Worm (Caenorhabditis elegans): ENCODE measurements around the gene Y66D12A.24.

Gene Y66D12A.24

ce11 chrIII:11534624-11535079 lies 38.0 kb downstream of the Y66D12A.24 start, which contains the start of gene nrps-1:
TSS of gene nrps-1 (plus strand) at chrIII:11534674.
- TF ChIP-seq cog-1 (tag; optimal IDR thresholded peaks at IDR 0.05) (no peak), med-1 (GFP tag; optimal IDR thresholded peaks at IDR 0.05; ENCODE audit: insufficient read depth) (no peak), tab-1 (GFP tag; IDR thresholded peaks at IDR 0.05) (no peak), flt-1 (GFP tag; IDR thresholded peaks at IDR 0.05) (no peak), T22C8.4 (GFP tag; IDR thresholded peaks at IDR 0.05) (no peak), ztf-23 (GFP tag; IDR thresholded peaks at IDR 0.05) (no peak)

ce11 chrIII:11535453-11535852 lies 38.8 kb downstream of the Y66D12A.24 start:
- TF ChIP-seq klf-2 (GFP tag; conservative IDR thresholded peaks at IDR 0.05) (no peak), T22C8.4 (GFP tag; IDR thresholded peaks at IDR 0.05) (peak; percentile 61; the same call in 1 of the 2 replicates), cog-1 (tag; optimal IDR thresholded peaks at IDR 0.05) (no peak), ztf-29 (GFP tag; IDR thresholded peaks at IDR 0.05) (no peak)

DNA sequence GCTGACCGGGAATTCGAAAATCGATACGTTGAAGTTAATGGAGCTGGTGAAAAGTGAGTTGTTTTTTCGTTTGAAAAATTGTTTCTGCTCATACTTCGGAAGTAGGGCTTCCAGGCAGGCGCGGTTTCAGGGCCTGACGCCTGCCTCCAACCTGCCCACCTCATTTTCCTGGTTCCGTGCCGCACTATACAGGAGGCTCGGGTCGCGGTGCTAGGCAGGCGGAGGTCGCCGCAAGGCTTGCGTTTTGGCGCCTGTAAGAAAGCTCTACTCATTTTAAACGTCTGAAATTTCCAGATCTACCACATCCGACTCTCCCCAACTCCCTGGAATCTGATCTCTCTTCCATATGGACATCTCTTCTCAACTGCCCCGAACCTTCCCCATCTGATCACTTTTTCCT lies 48.3 kb downstream of the Y66D12A.24 start:
- TF ChIP-seq flt-1 (GFP tag; IDR thresholded peaks at IDR 0.05) (no peak), klf-2 (GFP tag; conservative IDR thresholded peaks at IDR 0.05) (no peak), ztf-23 (GFP tag; IDR thresholded peaks at IDR 0.05) (no peak), med-1 (GFP tag; optimal IDR thresholded peaks at IDR 0.05; ENCODE audit: insufficient read depth) (no peak), ztf-29 (GFP tag; IDR thresholded peaks at IDR 0.05) (no peak), T22C8.4 (GFP tag; IDR thresholded peaks at IDR 0.05) (no peak), ref-1 (GFP tag; conservative IDR thresholded peaks at IDR 0.05) (no peak), cog-1 (tag; optimal IDR thresholded peaks at IDR 0.05) (no peak), tab-1 (GFP tag; IDR thresholded peaks at IDR 0.05) (no peak)

- TF ChIP-seq ztf-23 (GFP tag; IDR thresholded peaks at IDR 0.05), result no peak
- no peak for TF ChIP-seq tab-1 (GFP tag; IDR thresholded peaks at IDR 0.05)
- TF ChIP-seq klf-2 (GFP tag; conservative IDR thresholded peaks at IDR 0.05), result no peak
- no peak for TF ChIP-seq ztf-29 (GFP tag; IDR thresholded peaks at IDR 0.05)
- TF ChIP-seq cog-1 (tag; optimal IDR thresholded peaks at IDR 0.05), result no peak
- no peak for TF ChIP-seq ref-1 (GFP tag; conservative IDR thresholded peaks at IDR 0.05)
- no peak for TF ChIP-seq T22C8.4 (GFP tag; IDR thresholded peaks at IDR 0.05)
Measured at ce11 chrIII:11548070-11548469, 51.4 kb downstream of the Y66D12A.24 start, which contains the start of gene Y66D12A.13. TSS of gene Y66D12A.13 (plus strand) at chrIII:11548370.
